Fruit fly (Drosophila melanogaster): ENCODE data around the gene c12.1.

DNA sequence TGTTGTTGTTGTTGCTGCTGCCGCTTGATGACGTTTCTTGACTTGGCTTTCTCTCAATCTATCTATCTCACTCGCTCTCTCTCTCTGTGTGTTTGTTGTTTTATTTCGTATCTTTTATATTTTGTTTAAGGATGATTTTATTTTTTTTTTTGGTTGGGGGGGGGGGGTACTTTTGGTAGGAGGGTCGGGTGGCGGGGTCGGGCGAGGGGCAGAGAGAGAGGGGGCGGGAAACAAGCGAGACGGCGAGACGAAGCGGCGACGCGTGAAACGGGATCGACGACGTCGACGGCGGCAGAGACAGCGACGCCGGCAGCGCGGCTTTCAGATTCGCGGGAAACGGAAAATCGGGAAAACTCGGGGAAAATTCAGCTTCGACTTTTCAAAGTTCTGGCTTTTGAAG is 35.8 kb upstream of the c12.1 start:
- TF ChIP-seq psq (optimal IDR thresholded peaks at IDR 0.05) (no peak), pan (optimal IDR thresholded peaks at IDR 0.05) (no peak)
